Worm (Caenorhabditis elegans) whole organism, L3 larva: ENCODE data around the gene F54D5.5.
A peak's percentile ranks its signal among the peaks of the same experiment; 100 is the strongest.

ENCODE experiments used
- ZK546.5 ChIP-seq: sonication (generic microtip); optimal IDR thresholded peaks from 2 replicates; lab custom pipeline; 2017; ENCODE audit warnings: missing biosample characterization, missing genetic modification characterization
- aly-2 ChIP-seq: fragments of 150-350 bp; optimal IDR thresholded peaks from 2 replicates; lab custom pipeline; 2014; ENCODE audit warnings: missing biosample characterization, missing genetic modification characterization
- ama-1 ChIP-seq: fragments of 150-350 bp; optimal IDR thresholded peaks from 2 replicates; lab custom pipeline; 2018
- ceh-16 ChIP-seq: sonication (generic microtip); optimal IDR thresholded peaks from 2 replicates; lab custom pipeline; 2017; ENCODE audit warnings: missing biosample characterization, missing genetic modification characterization
- ceh-28 ChIP-seq: fragments of 150-350 bp; optimal IDR thresholded peaks from 2 replicates; lab custom pipeline; 2014; ENCODE audit warnings: missing biosample characterization, missing genetic modification reagents, missing genetic modification characterization
- ceh-82 ChIP-seq: fragments of 150-350 bp; optimal IDR thresholded peaks from 2 replicates; lab custom pipeline; 2014; ENCODE audit warnings: missing biosample characterization, missing genetic modification characterization
- ceh-9 ChIP-seq: sonication (generic microtip); optimal IDR thresholded peaks from 2 replicates; lab custom pipeline; 2018; ENCODE audit warnings: missing biosample characterization, missing genetic modification characterization
- egl-27 ChIP-seq: sonication (generic microtip); optimal IDR thresholded peaks from 4 replicates; lab custom pipeline; 2017; ENCODE audit warnings: missing biosample characterization, missing genetic modification reagents, missing genetic modification characterization
- egl-5 ChIP-seq: fragments of 150-350 bp; optimal IDR thresholded peaks from 2 replicates; lab custom pipeline; 2017; ENCODE audit warnings: missing biosample characterization, missing genetic modification reagents, missing genetic modification characterization, inconsistent platforms
- elt-2 ChIP-seq: sonication (generic microtip); optimal IDR thresholded peaks from 2 replicates; lab custom pipeline; 2016; ENCODE audit warnings: missing genetic modification reagents, mild to moderate bottlenecking, missing genetic modification characterization, missing compliant biosample characterization
- eor-1 ChIP-seq, 2 experiments: fragments of 150-350 bp; optimal IDR thresholded peaks; 2 replicates each; lab custom pipeline; 2014 to 2018; ENCODE audit warnings: missing biosample characterization in 2 of 2, missing genetic modification characterization in 2 of 2
- fkh-2 ChIP-seq: fragments of 150-350 bp; optimal IDR thresholded peaks from 2 replicates; lab custom pipeline; 2014; ENCODE audit warnings: missing biosample characterization, missing genetic modification reagents, missing genetic modification characterization
- hmg-11 ChIP-seq: sonication (generic microtip); optimal IDR thresholded peaks from 2 replicates; lab custom pipeline; 2016; ENCODE audit warnings: missing genetic modification characterization, missing compliant biosample characterization
- jun-1 ChIP-seq: fragments of 150-350 bp; optimal IDR thresholded peaks from 2 replicates; lab custom pipeline; 2014; ENCODE audit warnings: missing biosample characterization, missing genetic modification reagents, missing genetic modification characterization
- lin-15B ChIP-seq: fragments of 150-350 bp; optimal IDR thresholded peaks from 2 replicates; lab custom pipeline; 2014; ENCODE audit warnings: missing biosample characterization, missing genetic modification characterization
- lsy-12 ChIP-seq: sonication (generic microtip); optimal IDR thresholded peaks from 2 replicates; lab custom pipeline; 2016; ENCODE audit warnings: mild to moderate bottlenecking, missing genetic modification characterization, missing compliant biosample characterization
- mdl-1 ChIP-seq: fragments of 150-350 bp; optimal IDR thresholded peaks from 2 replicates; lab custom pipeline; 2014; ENCODE audit warnings: missing biosample characterization, missing genetic modification characterization
- mml-1 ChIP-seq: fragments of 150-350 bp; sonication (generic microtip); optimal IDR thresholded peaks from 3 replicates; lab custom pipeline; 2014; ENCODE audit warnings: missing biosample characterization, missing genetic modification characterization
- nfya-1 ChIP-seq: sonication (generic microtip); optimal IDR thresholded peaks from 2 replicates; lab custom pipeline; 2017; ENCODE audit warnings: missing genetic modification characterization, mild to moderate bottlenecking, missing compliant biosample characterization, antibody characterized with exemption, moderate library complexity; ENCODE audit not compliant: insufficient read depth
- nhr-11 ChIP-seq: fragments of 150-350 bp; optimal IDR thresholded peaks from 2 replicates; lab custom pipeline; 2014; ENCODE audit warnings: missing biosample characterization, missing genetic modification characterization
- nhr-12 ChIP-seq: fragments of 150-350 bp; optimal IDR thresholded peaks from 2 replicates; lab custom pipeline; 2014; ENCODE audit warnings: missing biosample characterization, missing genetic modification characterization
- nhr-28 ChIP-seq: fragments of 150-350 bp; optimal IDR thresholded peaks from 2 replicates; lab custom pipeline; 2014; ENCODE audit warnings: missing biosample characterization, missing genetic modification characterization
- nhr-43 ChIP-seq: sonication (generic microtip); optimal IDR thresholded peaks from 2 replicates; lab custom pipeline; 2016; ENCODE audit warnings: mild to moderate bottlenecking, missing genetic modification characterization, missing compliant biosample characterization; ENCODE audit not compliant: poor library complexity, severe bottlenecking
- nhr-76 ChIP-seq: fragments of 150-350 bp; sonication (generic microtip); optimal IDR thresholded peaks from 5 replicates; lab custom pipeline; 2014; ENCODE audit warnings: missing biosample characterization, missing genetic modification characterization
- pha-4 ChIP-seq: fragments of 150-350 bp; optimal IDR thresholded peaks from 2 replicates; lab custom pipeline; 2014; ENCODE audit warnings: missing biosample characterization, missing genetic modification reagents, missing genetic modification characterization
- pqm-1 ChIP-seq: fragments of 150-350 bp; optimal IDR thresholded peaks from 2 replicates; lab custom pipeline; 2017; ENCODE audit warnings: missing biosample characterization, missing genetic modification characterization, inconsistent platforms
- sea-2 ChIP-seq: fragments of 150-350 bp; sonication (generic microtip); optimal IDR thresholded peaks from 4 replicates; lab custom pipeline; 2014; ENCODE audit warnings: missing biosample characterization, missing genetic modification reagents, missing genetic modification characterization
- snpc-4 ChIP-seq: fragments of 150-350 bp; optimal IDR thresholded peaks from 2 replicates; lab custom pipeline; 2014; ENCODE audit warnings: missing biosample characterization, missing genetic modification characterization
- tbx-2 ChIP-seq: sonication (generic microtip); optimal IDR thresholded peaks from 2 replicates; lab custom pipeline; 2016; ENCODE audit warnings: mild to moderate bottlenecking, missing genetic modification characterization, missing compliant biosample characterization
- unc-39 ChIP-seq: sonication (generic microtip); optimal IDR thresholded peaks from 4 replicates; lab custom pipeline; 2017; ENCODE audit warnings: missing biosample characterization, missing genetic modification characterization
- zag-1 ChIP-seq: fragments of 150-350 bp; optimal IDR thresholded peaks from 2 replicates; lab custom pipeline; 2014; ENCODE audit warnings: missing biosample characterization, missing genetic modification characterization
- ztf-4 ChIP-seq: fragments of 150-350 bp; optimal IDR thresholded peaks from 2 replicates; lab custom pipeline; 2014; ENCODE audit warnings: missing biosample characterization, missing genetic modification characterization

F54D5.5 gene

ce11 chrII:11592023-11592422 lies 25.2 kb upstream of the F54D5.5 start, which contains the start of gene F07A11.1:
Gene F07A11.1, minus strand, starts transcription at chrII:11592123.
- TF ChIP-seq ceh-16: no peak
- TF ChIP-seq egl-5 (tag; lab: Kevin White, UChicago): no peak
- no peak for TF ChIP-seq sea-2 (GFP tag; lab: Kevin White, UChicago)
- TF ChIP-seq zag-1 (tag; lab: Kevin White, UChicago): no peak
- no peak for TF ChIP-seq mml-1 (tag; lab: Kevin White, UChicago)
- TF ChIP-seq elt-2 (tag; lab: Kevin White, UChicago): no peak
- TF ChIP-seq ceh-9 (tag; lab: Kevin White, UChicago): no peak
- no peak for TF ChIP-seq jun-1 (tag; lab: Kevin White, UChicago)
- TF ChIP-seq hmg-11 (tag; lab: Kevin White, UChicago): no peak
- TF ChIP-seq nhr-11 (tag; lab: Kevin White, UChicago): no peak
- no peak for TF ChIP-seq ZK546.5 (tag; lab: Kevin White, UChicago)
- no peak for TF ChIP-seq ztf-4 (tag; lab: Kevin White, UChicago)
- TF ChIP-seq ama-1 (lab: Kevin White, UChicago): no peak
- no peak for TF ChIP-seq nfya-1 (tag; lab: Kevin White, UChicago)
- no peak for TF ChIP-seq unc-39 (tag; lab: Kevin White, UChicago)
- no peak for TF ChIP-seq nhr-43 (tag; lab: Kevin White, UChicago)

ce11 chrII:11591558-11591957 lies 24.7 kb upstream of the F54D5.5 start:
- TF ChIP-seq egl-5 (tag; lab: Kevin White, UChicago): no peak

DNA sequence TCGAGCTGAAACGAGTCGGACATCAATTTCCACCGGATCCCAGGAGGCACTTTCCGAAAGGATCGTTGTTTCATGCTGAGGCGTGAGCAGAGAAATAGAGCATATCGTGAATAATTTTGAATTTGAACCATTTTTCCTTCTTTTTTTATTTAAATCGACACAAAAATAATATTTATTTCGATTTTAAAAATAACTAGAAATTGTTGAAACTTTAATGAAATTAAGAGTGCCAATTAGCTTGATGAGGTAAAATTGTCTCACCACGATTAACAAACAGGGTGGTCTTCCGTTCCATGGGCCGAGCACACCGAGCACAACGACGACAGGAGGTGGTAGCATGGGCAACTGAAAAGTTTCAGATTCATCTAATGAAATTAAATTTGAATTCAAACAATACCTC lies 21.5 kb upstream of the F54D5.5 start:
- TF ChIP-seq ZK546.5 (tag; lab: Kevin White, UChicago): no peak
- no peak for TF ChIP-seq nhr-28
- TF ChIP-seq egl-27 (tag; lab: Kevin White, UChicago): no peak
- TF ChIP-seq snpc-4 (tag; lab: Kevin White, UChicago): no peak
- no peak for TF ChIP-seq nhr-11 (tag; lab: Kevin White, UChicago)
- TF ChIP-seq lsy-12 (tag; lab: Kevin White, UChicago): no peak
- TF ChIP-seq fkh-2 (tag; lab: Kevin White, UChicago): no peak
- TF ChIP-seq egl-5 (tag; lab: Kevin White, UChicago): no peak
- no peak for TF ChIP-seq ceh-82 (tag; lab: Kevin White, UChicago)
- TF ChIP-seq nfya-1 (tag; lab: Kevin White, UChicago): no peak
- TF ChIP-seq jun-1 (tag; lab: Kevin White, UChicago): no peak
- no peak for TF ChIP-seq elt-2 (tag; lab: Kevin White, UChicago)
- no peak for TF ChIP-seq ceh-28
- TF ChIP-seq, all 47 proteins: peak for 0

ce11 chrII:11582698-11583097 lies 15.9 kb upstream of the F54D5.5 start, which contains the start of gene ints-7:
Gene ints-7, plus strand, starts transcription at chrII:11582849.
- TF ChIP-seq nhr-43 (tag; lab: Kevin White, UChicago) (no peak), nhr-12 (no peak), mml-1 (tag; lab: Kevin White, UChicago) (no peak), nfya-1 (tag; lab: Kevin White, UChicago) (no peak), snpc-4 (tag; lab: Kevin White, UChicago) (no peak), egl-27 (tag; lab: Kevin White, UChicago) (no peak), jun-1 (tag; lab: Kevin White, UChicago) (no peak), fkh-2 (tag; lab: Kevin White, UChicago) (no peak), pqm-1 (tag; lab: Kevin White, UChicago) (no peak), ceh-82 (tag; lab: Kevin White, UChicago) (no peak)
- TF ChIP-seq, all 47 proteins: peak for 0

DNA sequence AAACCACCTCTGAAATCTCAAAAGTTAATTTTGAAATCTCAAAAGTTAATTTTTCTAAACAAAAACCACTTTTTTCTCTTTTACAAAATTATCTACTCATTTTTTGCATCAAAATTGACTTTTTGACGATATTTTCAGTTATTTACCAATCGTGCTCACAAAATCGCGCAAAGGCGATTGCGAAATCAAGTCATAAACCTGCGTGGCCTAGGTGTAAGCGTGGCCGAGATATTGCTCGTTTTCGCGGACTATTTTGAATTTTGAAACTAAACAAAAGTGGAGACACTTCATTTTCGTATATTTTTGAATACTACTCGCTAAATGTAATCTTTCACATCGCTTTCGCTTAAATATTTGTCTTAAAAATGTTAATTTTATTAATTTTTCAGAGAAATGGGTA lies 11.5 kb upstream of the F54D5.5 start, which contains the start of gene smc-6:
smc-6 (plus strand) TSS at position 390 of the 400 bp plus-strand sequence.
- TF ChIP-seq nhr-43 (tag; lab: Kevin White, UChicago) (no peak), snpc-4 (tag; lab: Kevin White, UChicago) (peak; percentile 28), pqm-1 (tag; lab: Kevin White, UChicago) (no peak), lin-15B (tag; lab: Kevin White, UChicago) (peak; percentile 61), pha-4 (tag; lab: Kevin White, UChicago) (peak; percentile 60)

DNA sequence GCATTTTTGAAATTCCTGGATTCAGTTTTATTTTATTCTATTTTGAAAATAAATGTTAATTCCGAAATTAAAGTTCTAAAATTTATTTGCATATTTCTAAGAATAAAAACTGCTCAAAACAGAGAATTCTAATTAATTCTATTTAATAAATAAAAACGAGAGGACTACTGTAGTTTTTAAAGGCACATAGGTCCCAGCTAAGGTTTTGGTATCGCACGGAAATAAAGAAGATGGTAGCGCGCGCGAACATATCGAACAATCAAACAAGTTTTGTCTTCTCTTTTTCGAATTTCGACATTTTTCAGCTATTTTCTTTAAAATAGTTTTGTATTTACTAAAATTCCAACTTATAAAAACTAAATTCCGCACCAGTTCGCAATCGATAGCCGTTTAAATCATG lies 11.0 kb upstream of the F54D5.5 start:
- TF ChIP-seq ceh-9 (tag; lab: Kevin White, UChicago) (no peak), nfya-1 (tag; lab: Kevin White, UChicago) (no peak), pqm-1 (tag; lab: Kevin White, UChicago) (no peak), aly-2 (no peak), snpc-4 (tag; lab: Kevin White, UChicago) (no peak), eor-1 (tag; optimal IDR thresholded peaks at IDR 0.05; lab: Kevin White, UChicago) (no peak), tbx-2 (tag; lab: Kevin White, UChicago) (no peak), nhr-76 (tag; lab: Kevin White, UChicago) (no peak), mdl-1 (tag; lab: Kevin White, UChicago) (no peak), nhr-12 (no peak), ceh-28 (no peak)
